Fruit fly (Drosophila melanogaster) whole organism, prepupa: ENCODE results near the gene Muc68E.

ENCODE experiments used
- Blimp-1 ChIP-seq: fragments of 200-800 bp; sonication (Bioruptor generic); optimal IDR thresholded peaks from 3 replicates; lab custom pipeline; 2017; ENCODE audit warnings: missing biosample characterization, missing genetic modification characterization, mild to moderate bottlenecking, moderate library complexity, missing genetic modification reagents
- CG11762 ChIP-seq: fragments of 200-800 bp; sonication (Bioruptor generic); optimal IDR thresholded peaks from 3 replicates; lab custom pipeline; 2016; ENCODE audit warnings: missing biosample characterization, missing genetic modification characterization; ENCODE audit not compliant: insufficient read depth
- CG15336 ChIP-seq: fragments of 200-800 bp; sonication (Bioruptor generic); IDR thresholded peaks from 2 replicates; pipeline ENCODE4 v1.3.6; 2022; ENCODE audit warnings: missing biosample characterization, missing genetic modification characterization
- CG1621 ChIP-seq: fragments of 200-800 bp; sonication (Bioruptor generic); optimal IDR thresholded peaks from 3 replicates; lab custom pipeline; 2018; ENCODE audit warnings: missing biosample characterization, mild to moderate bottlenecking, missing genetic modification characterization
- CG16779 ChIP-seq: fragments of 200-800 bp; sonication (Bioruptor generic); optimal IDR thresholded peaks from 3 replicates; lab custom pipeline; 2017; ENCODE audit warnings: missing biosample characterization, mild to moderate bottlenecking, missing genetic modification characterization
- CG3032 ChIP-seq: fragments of 200-800 bp; optimal IDR thresholded peaks from 2 replicates; lab custom pipeline; 2019; ENCODE audit warnings: missing biosample characterization, mild to moderate bottlenecking, missing genetic modification characterization, moderate library complexity
- CG32006 ChIP-seq: fragments of 200-800 bp; sonication (Bioruptor generic); optimal IDR thresholded peaks from 3 replicates; lab custom pipeline; 2017; ENCODE audit warnings: missing biosample characterization, mild to moderate bottlenecking, missing genetic modification characterization
- CG3919 ChIP-seq: fragments of 200-800 bp; sonication (Bioruptor generic); optimal IDR thresholded peaks from 3 replicates; lab custom pipeline; 2016; ENCODE audit warnings: missing biosample characterization, missing genetic modification characterization
- CG4318 ChIP-seq: fragments of 200-800 bp; sonication (Bioruptor generic); optimal IDR thresholded peaks from 3 replicates; lab custom pipeline; 2017; ENCODE audit warnings: missing biosample characterization, mild to moderate bottlenecking, missing genetic modification characterization
- CG6163 ChIP-seq: fragments of 200-800 bp; sonication (Bioruptor generic); IDR thresholded peaks from 3 replicates; pipeline ENCODE4 v1.3.6; 2022; ENCODE audit warnings: missing biosample characterization, missing genetic modification characterization
- CG6276 ChIP-seq: fragments of 200-800 bp; sonication (Bioruptor generic); optimal IDR thresholded peaks from 2 replicates; lab custom pipeline; 2017; ENCODE audit warnings: missing biosample characterization, mild to moderate bottlenecking, missing genetic modification characterization
- CG6808 ChIP-seq: fragments of 200-800 bp; sonication (Bioruptor generic); optimal IDR thresholded peaks from 3 replicates; lab custom pipeline; 2017; ENCODE audit warnings: missing biosample characterization, missing genetic modification characterization, mild to moderate bottlenecking, moderate library complexity, missing genetic modification reagents
- CG7368 ChIP-seq: fragments of 200-800 bp; sonication (Bioruptor generic); optimal IDR thresholded peaks from 3 replicates; lab custom pipeline; 2016; ENCODE audit warnings: missing biosample characterization, missing genetic modification characterization
- CG8119 ChIP-seq: fragments of 200-800 bp; sonication (Bioruptor generic); IDR thresholded peaks from 3 replicates; pipeline ENCODE4 v1.3.6; 2022; ENCODE audit warnings: missing biosample characterization, missing genetic modification characterization
- CG8632 ChIP-seq: fragments of 200-800 bp; sonication (Bioruptor generic); optimal IDR thresholded peaks from 3 replicates; lab custom pipeline; 2016; ENCODE audit warnings: missing biosample characterization, missing genetic modification characterization
- CG9139 ChIP-seq: fragments of 200-800 bp; sonication (Bioruptor generic); optimal IDR thresholded peaks from 3 replicates; lab custom pipeline; 2017; ENCODE audit warnings: missing biosample characterization, mild to moderate bottlenecking, missing genetic modification characterization
- Eip75B ChIP-seq: fragments of 200-800 bp; sonication (Bioruptor generic); optimal IDR thresholded peaks from 3 replicates; lab custom pipeline; 2016; ENCODE audit warnings: missing biosample characterization, missing genetic modification characterization
- Gug ChIP-seq: fragments of 200-800 bp; sonication (Bioruptor generic); IDR thresholded peaks from 2 replicates; pipeline ENCODE4 v1.3.6; 2022; ENCODE audit warnings: missing biosample characterization, missing genetic modification characterization
- Hr38 ChIP-seq: sonication (Bioruptor generic); optimal IDR thresholded peaks from 2 replicates; lab custom pipeline; 2016; ENCODE audit warnings: missing biosample characterization, missing genetic modification characterization
- Smox ChIP-seq: fragments of 200-800 bp; sonication (Bioruptor generic); optimal IDR thresholded peaks from 3 replicates; lab custom pipeline; 2016; ENCODE audit warnings: missing biosample characterization, missing genetic modification characterization
- Sox102F ChIP-seq: fragments of 200-800 bp; sonication (Bioruptor generic); optimal IDR thresholded peaks from 2 replicates; lab custom pipeline; 2016; ENCODE audit warnings: missing biosample characterization, mild to moderate bottlenecking, missing genetic modification characterization
- Sox14 ChIP-seq: fragments of 200-800 bp; sonication (Bioruptor generic); optimal IDR thresholded peaks from 3 replicates; lab custom pipeline; 2016; ENCODE audit warnings: missing biosample characterization, missing genetic modification characterization
- Sox15 ChIP-seq: fragments of 200-800 bp; sonication (Bioruptor generic); optimal IDR thresholded peaks from 3 replicates; lab custom pipeline; 2016; ENCODE audit warnings: missing biosample characterization, missing genetic modification characterization
- acj6 ChIP-seq: fragments of 200-800 bp; sonication (Bioruptor generic); optimal IDR thresholded peaks from 3 replicates; lab custom pipeline; 2016; ENCODE audit warnings: missing biosample characterization, missing genetic modification characterization
- cyc ChIP-seq: fragments of 200-800 bp; sonication (Bioruptor generic); optimal IDR thresholded peaks from 3 replicates; lab custom pipeline; 2016; ENCODE audit warnings: missing biosample characterization, missing genetic modification characterization
- dac ChIP-seq: fragments of 200-800 bp; sonication (Bioruptor generic); optimal IDR thresholded peaks from 2 replicates; lab custom pipeline; 2017; ENCODE audit warnings: missing biosample characterization, mild to moderate bottlenecking, missing genetic modification characterization
- eg ChIP-seq: fragments of 200-800 bp; sonication (Bioruptor generic); IDR thresholded peaks from 3 replicates; pipeline ENCODE4 v1.3.6; 2022; ENCODE audit warnings: missing biosample characterization, missing genetic modification characterization
- esn ChIP-seq: fragments of 200-800 bp; sonication (Bioruptor generic); optimal IDR thresholded peaks from 2 replicates; lab custom pipeline; 2016; ENCODE audit warnings: missing biosample characterization, mild to moderate bottlenecking, missing genetic modification characterization, moderate library complexity
- fd59A ChIP-seq: fragments of 200-800 bp; sonication (Bioruptor generic); optimal IDR thresholded peaks from 2 replicates; lab custom pipeline; 2017; ENCODE audit warnings: missing biosample characterization, mild to moderate bottlenecking, missing genetic modification characterization, missing genetic modification reagents
- fkh ChIP-seq: fragments of 200-800 bp; sonication (Bioruptor generic); optimal IDR thresholded peaks from 3 replicates; lab custom pipeline; 2017; ENCODE audit warnings: missing biosample characterization, mild to moderate bottlenecking, missing genetic modification characterization, moderate library complexity
- lz ChIP-seq: fragments of 200-800 bp; sonication (Bioruptor generic); optimal IDR thresholded peaks from 3 replicates; lab custom pipeline; 2016; ENCODE audit warnings: missing biosample characterization, missing genetic modification characterization
- salr ChIP-seq, 2 experiments: fragments of 200-800 bp; sonication (Bioruptor generic); optimal IDR thresholded peaks; 3 replicates each; lab custom pipeline; 2016 to 2018; ENCODE audit warnings: missing biosample characterization in 2 of 2, missing genetic modification characterization in 2 of 2, mild to moderate bottlenecking in 1 of 2
- spab ChIP-seq: fragments of 200-800 bp; sonication (Bioruptor generic); optimal IDR thresholded peaks from 2 replicates; lab custom pipeline; 2017; ENCODE audit warnings: missing biosample characterization, mild to moderate bottlenecking, missing genetic modification characterization, missing genetic modification reagents
- svp ChIP-seq: fragments of 200-800 bp; sonication (Bioruptor generic); peaks from one replicate; lab custom pipeline; 2016; ENCODE audit warnings: missing biosample characterization, missing genetic modification characterization

Gene Muc68E

DNA sequence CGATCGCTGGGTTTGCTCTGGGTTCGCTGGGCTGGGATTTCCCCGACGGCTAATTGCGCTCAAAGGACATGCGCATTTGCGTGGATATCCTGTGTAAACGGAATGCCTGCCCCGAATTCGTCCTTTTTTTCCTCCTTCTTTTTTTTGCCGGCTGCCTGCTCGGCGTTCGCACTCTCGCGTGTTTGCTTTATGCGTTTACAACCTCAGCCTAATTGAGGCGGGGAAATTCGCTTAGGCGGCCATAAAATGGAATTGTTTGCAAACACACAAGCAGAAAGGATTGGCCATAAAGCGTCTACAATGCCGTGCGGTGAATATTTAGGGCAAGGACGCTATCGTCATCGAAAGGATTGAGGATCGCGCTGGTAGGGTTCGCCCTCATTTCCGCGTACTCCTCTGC is 47.4 kb downstream of the Muc68E start:
- TF ChIP-seq CG3919 (GFP tag; lab: Kevin White, UChicago), result no peak
- no peak for TF ChIP-seq lz (GFP tag; lab: Kevin White, UChicago)
- TF ChIP-seq CG1621 (tag; lab: Kevin White, UChicago), result no peak
- TF ChIP-seq CG7368 (GFP tag; lab: Kevin White, UChicago), result no peak
- TF ChIP-seq CG8119 (GFP tag; lab: Robert Waterston, UW), result no peak
- TF ChIP-seq fd59A (GFP tag; lab: Kevin White, UChicago), result no peak
- no peak for TF ChIP-seq eg (GFP tag; lab: Robert Waterston, UW)
- TF ChIP-seq, all 60 proteins: peak for 0

- TF ChIP-seq CG6808 (GFP tag; lab: Kevin White, UChicago), result no peak
- no peak for TF ChIP-seq CG6276 (GFP tag; lab: Kevin White, UChicago)
- TF ChIP-seq CG8632 (GFP tag; lab: Kevin White, UChicago), result no peak
- no peak for TF ChIP-seq acj6 (GFP tag; lab: Kevin White, UChicago)
- no peak for TF ChIP-seq Sox14 (GFP tag; lab: Kevin White, UChicago)
- no peak for TF ChIP-seq CG32006 (GFP tag; lab: Kevin White, UChicago)
- TF ChIP-seq Sox15 (GFP tag; lab: Kevin White, UChicago), result no peak
- TF ChIP-seq cyc, result no peak
- TF ChIP-seq salr (GFP tag; optimal IDR thresholded peaks at IDR 0.05; lab: Kevin White, UChicago), result no peak
- TF ChIP-seq dac, result no peak
- TF ChIP-seq CG7368 (GFP tag; lab: Kevin White, UChicago), result no peak
- TF ChIP-seq Hr38 (GFP tag; lab: Kevin White, UChicago), result no peak
- TF ChIP-seq Sox102F (GFP tag; lab: Kevin White, UChicago), result no peak
- TF ChIP-seq CG4318 (GFP tag; lab: Kevin White, UChicago), result no peak
- no peak for TF ChIP-seq CG1621 (tag; lab: Kevin White, UChicago)
Observed at dm6 chr3L:11924657-11925056, 48.1 kb downstream of the Muc68E start, which contains the start of gene SdhAL. Gene SdhAL, minus strand, starts transcription at chr3L:11924757.

- TF ChIP-seq CG6163 (GFP tag; lab: Robert Waterston, UW) (no peak), CG8632 (GFP tag; lab: Kevin White, UChicago) (no peak), CG3032 (tag; lab: Kevin White, UChicago) (no peak), CG15336 (no peak), Smox (GFP tag; lab: Kevin White, UChicago) (no peak), CG16779 (tag; lab: Kevin White, UChicago) (no peak), CG7368 (GFP tag; lab: Kevin White, UChicago) (no peak), dac (no peak), CG11762 (GFP tag; lab: Kevin White, UChicago) (no peak), spab (GFP tag; lab: Kevin White, UChicago) (no peak), Gug (no peak), salr (GFP tag; optimal IDR thresholded peaks at IDR 0.05; lab: Kevin White, UChicago) (no peak), esn (GFP tag; lab: Kevin White, UChicago) (no peak), CG9139 (GFP tag; lab: Kevin White, UChicago) (no peak), CG6808 (GFP tag; lab: Kevin White, UChicago) (no peak), cyc (no peak)
- TF ChIP-seq, all 60 proteins: peak for 0
Observed at dm6 chr3L:11921213-11921612, 51.6 kb downstream of the Muc68E start, which contains the start of gene CG11588. Gene CG11588, plus strand, starts transcription at chr3L:11921513.

DNA sequence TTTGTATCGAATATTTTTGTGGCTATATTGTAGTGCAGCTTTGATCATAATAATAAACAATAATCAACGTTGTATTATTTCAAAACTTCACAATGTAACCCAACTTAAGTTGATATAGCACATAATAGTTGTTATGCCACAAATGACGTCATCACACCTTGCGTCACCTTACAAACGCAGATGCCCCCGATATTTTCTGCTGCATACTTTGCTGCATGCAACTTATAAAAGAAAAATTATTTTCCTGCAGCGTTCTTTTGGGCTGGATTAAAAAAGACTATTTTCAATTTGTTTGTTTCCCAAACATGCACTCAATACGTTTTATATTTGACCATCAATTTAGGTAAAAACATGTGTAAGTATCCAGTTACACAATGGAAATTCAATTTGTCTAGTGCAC is 54.6 kb downstream of the Muc68E start:
- TF ChIP-seq Eip75B (GFP tag; lab: Kevin White, UChicago), result peak; percentile 77
- no peak for TF ChIP-seq Sox102F (GFP tag; lab: Kevin White, UChicago)
- TF ChIP-seq svp (GFP tag; lab: Kevin White, UChicago), result peak; percentile 42
- no peak for TF ChIP-seq Blimp-1 (GFP tag; lab: Kevin White, UChicago)
- TF ChIP-seq fkh (GFP tag; lab: Kevin White, UChicago), result peak; percentile 10
- TF ChIP-seq Hr38 (GFP tag; lab: Kevin White, UChicago), result no peak
- TF ChIP-seq Sox15 (GFP tag; lab: Kevin White, UChicago), result no peak
